Worm (Caenorhabditis elegans): ENCODE results near the gene F13E9.19.

Gene F13E9.19

DNA sequence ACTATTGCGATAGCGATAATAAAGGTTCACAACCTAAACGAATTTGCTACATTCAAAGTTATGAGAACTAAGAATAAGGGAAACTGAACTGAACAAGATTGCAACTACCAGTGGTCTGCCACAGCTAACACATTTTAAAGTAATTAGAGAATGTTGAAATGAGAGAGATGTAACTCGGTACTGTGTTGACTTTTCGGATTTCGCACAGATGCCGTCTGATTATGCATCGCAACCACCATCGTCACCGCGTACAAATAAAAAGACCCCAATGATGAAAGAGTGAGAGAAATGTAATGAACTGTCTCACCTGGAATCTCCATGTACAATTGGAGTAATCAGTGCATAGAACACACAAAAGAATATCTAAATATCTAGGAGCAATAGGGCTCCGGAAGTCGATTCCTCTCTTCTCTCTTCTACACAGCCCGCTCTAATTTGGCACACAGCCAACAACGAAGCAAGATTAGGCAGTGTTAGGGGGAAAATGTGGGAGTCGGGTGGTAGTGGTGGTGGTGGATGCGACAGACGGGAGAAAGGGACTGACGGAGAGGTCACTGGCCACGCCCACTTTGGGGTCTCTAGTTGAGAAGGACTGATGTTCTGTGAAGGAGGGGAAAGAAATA is 30.5 kb upstream of the F13E9.19 start, which contains the start of gene F13E9.11:
F13E9.11 (minus strand) TSS at position 507 of the 623 bp plus-strand sequence.
- TF ChIP-seq cnd-1 (tag; optimal IDR thresholded peaks at IDR 0.05) (peak; percentile 71), ztf-11 (tag; optimal IDR thresholded peaks at IDR 0.05) (peak; percentile 7), mep-1 (tag; optimal IDR thresholded peaks at IDR 0.05) (peak; percentile 43), ces-1 (GFP tag; optimal IDR thresholded peaks at IDR 0.05) (peak; percentile 37), lsy-2 (tag; optimal IDR thresholded peaks at IDR 0.05) (no peak), drap-1 (GFP tag; optimal IDR thresholded peaks at IDR 0.05) (no peak)

DNA sequence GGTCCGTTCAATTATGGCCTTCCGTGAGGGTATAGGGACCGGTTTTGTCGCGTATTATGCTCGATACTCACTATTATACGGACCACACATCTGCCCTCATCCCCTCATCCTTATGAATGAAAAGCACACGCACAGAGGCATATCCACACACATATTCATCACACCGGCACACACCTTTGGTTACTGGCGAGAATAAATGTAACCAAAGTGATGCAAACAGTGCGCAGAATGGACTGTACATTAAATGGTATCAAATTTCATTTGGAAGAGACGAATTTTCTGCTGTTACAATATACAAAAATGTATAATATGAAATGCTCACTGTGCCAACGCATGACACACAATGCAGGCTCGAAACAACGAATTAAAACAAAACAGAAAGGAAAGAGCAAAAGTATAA is 29.6 kb upstream of the F13E9.19 start:
- no peak for TF ChIP-seq tbx-8 (GFP tag; optimal IDR thresholded peaks at IDR 0.05)
- TF ChIP-seq nhr-2 (tag; optimal IDR thresholded peaks at IDR 0.05): peak; percentile 28
- TF ChIP-seq elt-1 (tag; optimal IDR thresholded peaks at IDR 0.05; ENCODE audit: borderline replicate concordance, insufficient read depth): no peak
- no peak for TF ChIP-seq mep-1 (tag; optimal IDR thresholded peaks at IDR 0.05)
- no peak for TF ChIP-seq flh-1 (GFP tag; optimal IDR thresholded peaks at IDR 0.05)
- no peak for TF ChIP-seq hlh-1 (tag; optimal IDR thresholded peaks at IDR 0.05)

DNA sequence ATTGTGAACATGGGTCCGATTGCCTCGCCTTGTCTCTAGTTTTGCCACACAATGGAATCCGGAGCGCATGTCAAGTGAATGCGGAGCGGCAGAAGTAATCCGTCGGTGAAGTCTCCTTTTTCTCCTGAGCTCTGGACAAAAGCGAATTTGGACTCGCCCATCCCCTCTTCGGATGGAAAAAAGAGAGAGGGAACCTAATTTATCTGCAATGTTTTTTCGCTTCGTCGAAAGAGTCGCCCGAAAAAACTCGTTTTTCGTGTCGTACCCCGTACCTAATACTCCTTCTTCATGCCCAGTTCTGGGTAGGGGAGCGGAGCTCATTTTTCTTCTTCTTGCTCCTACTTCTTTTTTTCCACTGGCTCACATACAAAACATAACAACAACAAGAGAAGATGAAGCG is 29.0 kb upstream of the F13E9.19 start:
- TF ChIP-seq mls-2 (tag; optimal IDR thresholded peaks at IDR 0.05): no peak
- TF ChIP-seq cnd-1 (tag; optimal IDR thresholded peaks at IDR 0.05): no peak
- peak; percentile 57 for TF ChIP-seq ces-1 (GFP tag; optimal IDR thresholded peaks at IDR 0.05)
- no peak for TF ChIP-seq drap-1 (GFP tag; optimal IDR thresholded peaks at IDR 0.05)

DNA sequence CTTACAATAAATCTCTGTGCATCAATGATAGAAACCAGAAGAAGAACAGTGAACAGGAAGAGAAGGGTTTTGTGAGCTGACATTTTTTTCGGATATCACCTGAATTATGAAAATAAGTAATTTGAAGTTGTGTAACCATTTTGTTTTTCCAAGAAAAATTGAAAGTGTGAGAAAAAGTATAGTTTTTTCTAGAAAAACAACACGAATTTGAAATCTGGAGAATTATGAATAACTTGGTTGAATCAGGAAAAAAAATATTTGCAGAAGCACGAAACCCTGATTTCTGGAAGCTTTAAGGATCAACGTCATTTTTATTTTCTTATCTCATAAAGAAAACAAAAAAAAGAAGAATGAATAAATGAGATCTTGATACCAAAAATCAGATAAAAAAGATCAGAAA is 24.7 kb upstream of the F13E9.19 start, which contains the start of gene F13E9.12:
F13E9.12 (minus strand) TSS at position 101 of the 400 bp plus-strand sequence.
- TF ChIP-seq ces-1 (GFP tag; optimal IDR thresholded peaks at IDR 0.05) (no peak), elt-3 (tag; optimal IDR thresholded peaks at IDR 0.05) (no peak), lsy-2 (tag; optimal IDR thresholded peaks at IDR 0.05) (no peak), nhr-2 (tag; optimal IDR thresholded peaks at IDR 0.05) (no peak), tbx-8 (GFP tag; optimal IDR thresholded peaks at IDR 0.05) (no peak), pha-4 (tag; optimal IDR thresholded peaks at IDR 0.05) (no peak), mab-5 (tag; optimal IDR thresholded peaks at IDR 0.05) (no peak), sptf-1 (tag; optimal IDR thresholded peaks at IDR 0.05) (no peak), nhr-237 (tag; optimal IDR thresholded peaks at IDR 0.05) (no peak), zip-8 (tag; optimal IDR thresholded peaks at IDR 0.05) (no peak), ztf-11 (tag; optimal IDR thresholded peaks at IDR 0.05) (no peak), ham-2 (GFP tag; optimal IDR thresholded peaks at IDR 0.05) (no peak), unc-120 (tag; optimal IDR thresholded peaks at IDR 0.05; ENCODE audit: poor library complexity, severe bottlenecking) (no peak), elt-1 (tag; optimal IDR thresholded peaks at IDR 0.05; ENCODE audit: borderline replicate concordance, insufficient read depth) (no peak)

DNA sequence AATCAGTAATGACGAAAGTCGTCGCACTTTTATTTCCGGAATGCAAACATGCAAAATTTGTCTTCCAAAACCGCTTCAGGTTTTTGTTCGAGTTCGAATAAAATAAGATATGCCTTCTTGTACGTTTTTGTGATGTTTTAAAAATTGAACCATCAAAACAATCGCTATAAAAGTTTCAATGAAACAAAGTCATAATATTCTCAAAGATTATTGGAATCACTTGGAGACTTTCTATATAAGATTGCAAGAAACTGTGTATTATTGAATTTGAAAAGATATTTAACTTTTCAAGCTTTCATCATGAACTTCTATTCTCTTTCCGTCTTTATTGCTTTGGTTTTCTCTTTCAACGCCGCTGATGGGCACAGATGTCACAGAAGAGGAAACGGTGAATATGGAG is 22.4 kb upstream of the F13E9.19 start, which contains the start of gene fipr-14:
fipr-14 (plus strand) TSS at position 301 of the 400 bp plus-strand sequence.
- TF ChIP-seq nhr-76 (tag; optimal IDR thresholded peaks at IDR 0.05): no peak
- no peak for TF ChIP-seq hlh-1 (tag; optimal IDR thresholded peaks at IDR 0.05)
- no peak for TF ChIP-seq lsy-2 (tag; optimal IDR thresholded peaks at IDR 0.05)
- no peak for TF ChIP-seq nhr-2 (tag; optimal IDR thresholded peaks at IDR 0.05)
- no peak for TF ChIP-seq unc-120 (tag; optimal IDR thresholded peaks at IDR 0.05; ENCODE audit: poor library complexity, severe bottlenecking)
- no peak for TF ChIP-seq ces-1 (GFP tag; optimal IDR thresholded peaks at IDR 0.05)
- TF ChIP-seq blmp-1 (tag; optimal IDR thresholded peaks at IDR 0.05): no peak
- no peak for TF ChIP-seq flh-1 (GFP tag; optimal IDR thresholded peaks at IDR 0.05)
- no peak for TF ChIP-seq unc-62 (GFP tag; optimal IDR thresholded peaks at IDR 0.05)
- TF ChIP-seq ceh-39 (tag; optimal IDR thresholded peaks at IDR 0.05): no peak
- TF ChIP-seq tbx-8 (GFP tag; optimal IDR thresholded peaks at IDR 0.05): no peak
- no peak for TF ChIP-seq zip-8 (tag; optimal IDR thresholded peaks at IDR 0.05)
- TF ChIP-seq pha-4 (tag; optimal IDR thresholded peaks at IDR 0.05): no peak
- TF ChIP-seq M03D4.4 (tag; optimal IDR thresholded peaks at IDR 0.05): no peak
- no peak for TF ChIP-seq sptf-1 (tag; optimal IDR thresholded peaks at IDR 0.05)
- TF ChIP-seq drap-1 (GFP tag; optimal IDR thresholded peaks at IDR 0.05): no peak
- no peak for TF ChIP-seq elt-3 (tag; optimal IDR thresholded peaks at IDR 0.05)
- no peak for TF ChIP-seq mep-1 (tag; optimal IDR thresholded peaks at IDR 0.05)
- TF ChIP-seq ceh-83 (GFP tag; optimal IDR thresholded peaks at IDR 0.05): no peak

DNA sequence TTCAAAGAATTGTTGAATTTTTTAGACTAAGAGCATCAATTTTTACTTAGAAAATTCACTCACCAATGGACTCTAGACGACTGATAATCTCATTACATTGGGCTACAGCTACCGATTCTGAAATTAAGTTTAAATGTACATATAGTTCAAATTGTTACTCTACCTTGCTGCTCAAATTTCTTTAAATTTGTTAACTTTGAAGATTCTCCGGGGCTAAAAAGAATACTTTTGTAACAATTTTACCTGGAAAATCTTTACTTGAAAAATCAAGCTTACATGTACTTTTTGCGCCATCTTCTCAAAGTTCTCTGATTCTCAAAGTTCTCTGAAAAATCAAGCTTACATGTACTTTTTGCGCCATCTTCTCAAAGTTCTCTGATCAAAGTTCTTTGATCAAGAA is 19.7 kb upstream of the F13E9.19 start, which contains the start of gene sdz-13:
sdz-13 (minus strand) TSS at position 101 of the 400 bp plus-strand sequence.
- no peak for TF ChIP-seq sem-2 (GFP tag; optimal IDR thresholded peaks at IDR 0.05)
- TF ChIP-seq ham-2 (GFP tag; optimal IDR thresholded peaks at IDR 0.05): no peak
- no peak for TF ChIP-seq ztf-11 (tag; optimal IDR thresholded peaks at IDR 0.05)
- no peak for TF ChIP-seq mls-2 (tag; optimal IDR thresholded peaks at IDR 0.05)
- TF ChIP-seq mab-5 (tag; optimal IDR thresholded peaks at IDR 0.05): no peak
- TF ChIP-seq flh-1 (GFP tag; optimal IDR thresholded peaks at IDR 0.05): no peak
- no peak for TF ChIP-seq unc-39 (tag; optimal IDR thresholded peaks at IDR 0.05)
- no peak for TF ChIP-seq nhr-237 (tag; optimal IDR thresholded peaks at IDR 0.05)
- TF ChIP-seq ceh-83 (GFP tag; optimal IDR thresholded peaks at IDR 0.05): no peak
- TF ChIP-seq elt-1 (tag; optimal IDR thresholded peaks at IDR 0.05; ENCODE audit: borderline replicate concordance, insufficient read depth): no peak
- no peak for TF ChIP-seq blmp-1 (tag; optimal IDR thresholded peaks at IDR 0.05)
- TF ChIP-seq lin-13 (tag; optimal IDR thresholded peaks at IDR 0.05): no peak
- TF ChIP-seq pha-4 (tag; optimal IDR thresholded peaks at IDR 0.05): no peak
- TF ChIP-seq nhr-28 (tag; optimal IDR thresholded peaks at IDR 0.05): no peak
- no peak for TF ChIP-seq elt-3 (tag; optimal IDR thresholded peaks at IDR 0.05)
- TF ChIP-seq lin-32 (GFP tag; optimal IDR thresholded peaks at IDR 0.05): no peak
- TF ChIP-seq tbx-8 (GFP tag; optimal IDR thresholded peaks at IDR 0.05): no peak
- no peak for TF ChIP-seq sptf-1 (tag; optimal IDR thresholded peaks at IDR 0.05)

All from whole organism, mixed stage, embryonic.